Fruit fly (Drosophila melanogaster) whole organism, adult: ENCODE results near the gene Cep164.

Source experiments
- CG11617 ChIP-seq: fragments of 200-800 bp; sonication (Bioruptor generic); optimal IDR thresholded peaks from 2 replicates; lab custom pipeline; 2017; ENCODE audit warnings: mild to moderate bottlenecking, missing biosample characterization, missing genetic modification reagents, missing genetic modification characterization
- CG12768 ChIP-seq: fragments of 200-800 bp; sonication (Bioruptor generic); optimal IDR thresholded peaks from 2 replicates; lab custom pipeline; 2017; ENCODE audit warnings: missing biosample characterization, missing genetic modification characterization, mild to moderate bottlenecking, moderate library complexity, missing genetic modification reagents
- CG14711 ChIP-seq: fragments of 200-800 bp; sonication (Bioruptor generic); optimal IDR thresholded peaks from 2 replicates; lab custom pipeline; 2018; ENCODE audit warnings: missing biosample characterization, mild to moderate bottlenecking, missing genetic modification characterization, moderate library complexity
- CG1620 ChIP-seq: fragments of 200-800 bp; sonication (Bioruptor generic); optimal IDR thresholded peaks from 2 replicates; lab custom pipeline; 2016; ENCODE audit warnings: missing biosample characterization, missing genetic modification characterization
- CG33017 ChIP-seq: fragments of 200-800 bp; sonication (Bioruptor generic); optimal IDR thresholded peaks from 2 replicates; lab custom pipeline; 2018; ENCODE audit warnings: missing biosample characterization, mild to moderate bottlenecking, missing genetic modification characterization, moderate library complexity
- CG7101 ChIP-seq: fragments of 200-800 bp; sonication (Bioruptor generic); optimal IDR thresholded peaks from 2 replicates; lab custom pipeline; 2018; ENCODE audit warnings: missing biosample characterization, mild to moderate bottlenecking, missing genetic modification characterization, moderate library complexity
- Clk ChIP-seq: fragments of 200-800 bp; sonication (Bioruptor generic); optimal IDR thresholded peaks from 2 replicates; lab custom pipeline; 2017; ENCODE audit warnings: missing biosample characterization, missing genetic modification characterization
- Mnt ChIP-seq: fragments of 200-800 bp; sonication (Bioruptor generic); optimal IDR thresholded peaks from 2 replicates; lab custom pipeline; 2016; ENCODE audit warnings: missing biosample characterization, mild to moderate bottlenecking, missing genetic modification characterization
- bab1 ChIP-seq: fragments of 200-800 bp; sonication (Bioruptor generic); optimal IDR thresholded peaks from 3 replicates; lab custom pipeline; 2019; ENCODE audit warnings: missing biosample characterization, mild to moderate bottlenecking, missing genetic modification characterization, moderate library complexity
- cic ChIP-seq: fragments of 200-800 bp; sonication (Bioruptor generic); optimal IDR thresholded peaks from 2 replicates; lab custom pipeline; 2017; ENCODE audit warnings: missing biosample characterization, mild to moderate bottlenecking, missing genetic modification characterization, moderate library complexity
- kay ChIP-seq: fragments of 200-800 bp; sonication (Bioruptor generic); peaks from one replicate; lab custom pipeline; 2016; ENCODE audit warnings: missing biosample characterization, missing genetic modification characterization, borderline replicate concordance
- ovo ChIP-seq: fragments of 200-800 bp; sonication (Bioruptor generic); optimal IDR thresholded peaks from 2 replicates; lab custom pipeline; 2016; ENCODE audit warnings: missing biosample characterization, missing genetic modification characterization
- pad ChIP-seq: fragments of 200-800 bp; sonication (Bioruptor generic); optimal IDR thresholded peaks from 3 replicates; lab custom pipeline; 2017; ENCODE audit warnings: missing biosample characterization, missing genetic modification characterization, mild to moderate bottlenecking, moderate library complexity, missing genetic modification reagents
- tj ChIP-seq: fragments of 200-800 bp; sonication (Bioruptor generic); optimal IDR thresholded peaks from 3 replicates; lab custom pipeline; 2017; ENCODE audit warnings: missing biosample characterization, mild to moderate bottlenecking, missing genetic modification characterization, moderate library complexity

The Cep164 gene

DNA sequence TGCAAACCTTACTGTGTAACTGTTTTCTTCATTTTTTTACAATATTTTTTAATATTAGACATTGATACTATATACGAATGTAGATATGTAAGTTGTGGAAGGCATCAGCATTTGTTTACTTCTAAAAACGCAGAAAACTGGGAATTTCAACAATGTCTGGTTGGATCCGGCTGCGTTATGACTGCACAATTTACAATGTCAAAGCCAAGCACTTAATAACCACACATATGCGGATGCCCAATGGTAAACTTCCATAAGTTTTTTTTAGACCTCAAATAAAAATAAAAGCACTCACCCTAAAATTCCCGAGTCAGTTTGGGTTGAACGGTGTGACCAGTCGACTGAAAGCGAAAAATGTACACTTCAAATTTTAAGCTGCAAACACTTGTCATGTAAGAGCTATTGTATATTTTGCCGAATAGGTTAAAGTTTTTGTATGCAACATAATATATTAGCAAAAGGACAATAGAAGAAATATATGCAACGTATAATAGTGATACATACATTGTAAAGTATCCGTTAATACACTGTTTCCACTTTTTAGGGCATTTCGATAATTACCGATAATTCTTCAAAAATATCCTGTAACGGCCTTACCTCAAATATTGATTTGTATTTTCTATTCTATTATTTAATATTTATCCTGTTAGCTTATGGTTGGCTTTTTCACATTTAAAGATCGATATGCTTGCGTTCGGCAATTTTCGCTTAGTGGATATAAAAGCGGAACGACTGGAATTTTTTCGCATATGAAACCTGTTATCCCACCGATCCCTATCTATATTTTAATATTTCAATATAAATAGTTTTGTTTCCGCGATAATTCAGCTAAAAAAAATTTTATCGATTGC lies 42.4 kb downstream of the Cep164 start, which contains the start of gene Stim:
Gene Stim, minus strand, starts transcription at position 347 of the 851 bp plus-strand sequence.
- TF ChIP-seq CG14711 (no peak), pad (GFP tag; lab: Kevin White, UChicago) (no peak), CG12768 (no peak), CG1620 (GFP tag; lab: Kevin White, UChicago) (no peak), Clk (no peak), bab1 (GFP tag; lab: Kevin White, UChicago) (peak; percentile 56), CG33017 (no peak), cic (GFP tag; lab: Kevin White, UChicago) (no peak), CG11617 (GFP tag; lab: Kevin White, UChicago) (no peak), Mnt (GFP tag; lab: Kevin White, UChicago) (no peak), tj (GFP tag; lab: Kevin White, UChicago) (no peak), kay (peak; percentile 88)

- TF ChIP-seq CG7101 (tag; lab: Kevin White, UChicago) (peak; percentile 7), ovo (GFP tag; lab: Kevin White, UChicago) (no peak)
Measured at dm6 chrX:15934226-15934547, 48.6 kb downstream of the Cep164 start.

DNA sequence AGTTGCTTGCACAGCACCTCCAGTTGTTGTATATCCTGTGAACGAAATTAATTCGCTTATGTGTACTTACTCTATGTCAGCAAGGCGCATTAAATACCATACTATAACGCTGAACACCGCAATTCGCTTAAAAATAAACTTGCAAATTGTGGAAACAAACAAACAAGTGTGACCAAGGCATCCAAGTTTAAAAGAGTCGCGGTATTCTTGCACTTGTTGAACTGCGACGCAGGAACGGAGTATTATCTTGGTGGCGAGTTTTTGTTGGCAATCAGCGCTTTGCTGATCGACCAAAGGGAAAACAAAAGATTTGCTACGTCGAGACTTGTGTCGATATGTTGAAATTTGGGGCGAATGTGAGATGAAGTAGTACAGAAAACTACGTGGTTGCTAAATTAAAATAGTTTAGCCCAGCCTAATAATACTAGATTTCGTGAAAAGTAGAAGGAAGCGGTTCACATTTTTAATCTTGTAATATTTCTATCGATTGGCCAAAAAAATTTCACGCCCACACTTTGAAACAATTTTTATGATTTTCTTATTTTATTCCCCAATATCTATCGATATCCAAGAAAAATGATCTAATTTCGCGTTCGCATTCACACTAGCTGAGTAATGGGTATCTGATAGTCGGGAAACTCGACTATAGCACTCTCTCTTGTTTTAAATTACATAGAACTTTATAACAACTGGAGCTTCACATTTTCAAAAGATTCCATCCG lies 49.1 kb downstream of the Cep164 start, which contains the start of gene Ranbp16:
Gene Ranbp16, minus strand, starts transcription at position 364 of the 722 bp plus-strand sequence.
- TF ChIP-seq CG7101 (tag; lab: Kevin White, UChicago) (no peak), Clk (no peak), kay (peak; percentile 37)
